Worm (Caenorhabditis elegans): Measurements from ENCODE around the gene Y54G2A.48.

The Y54G2A.48 gene

DNA sequence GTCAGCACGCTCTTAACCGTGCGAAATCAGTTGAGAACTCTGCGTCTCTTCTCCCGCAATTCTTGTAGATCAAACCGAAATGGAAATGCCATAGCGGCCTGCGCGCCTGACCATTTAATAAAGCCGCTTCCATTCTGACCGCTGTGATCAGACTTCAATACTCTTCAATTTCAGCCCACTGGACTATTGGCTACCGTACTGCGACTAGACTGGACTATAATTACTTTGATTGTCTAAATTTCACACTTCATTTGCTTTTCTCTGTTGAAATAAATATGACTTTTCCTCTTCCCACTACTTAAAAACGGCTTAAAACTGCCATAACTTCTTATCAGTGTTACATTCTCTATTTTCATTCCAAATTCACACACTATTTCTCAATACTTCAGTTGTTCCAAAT lies 5.8 kb upstream of the Y54G2A.48 start, which contains the start of gene Y54G2A.7:
Gene Y54G2A.7 (plus strand): TSS at position 301 of the 400 bp plus-strand sequence.
- no peak for TF ChIP-seq skn-1 (tag; optimal IDR thresholded peaks at IDR 0.05)
- TF ChIP-seq elt-2 (tag; optimal IDR thresholded peaks at IDR 0.05): peak; percentile 19
- TF ChIP-seq aly-2 (tag; optimal IDR thresholded peaks at IDR 0.05): no peak

DNA sequence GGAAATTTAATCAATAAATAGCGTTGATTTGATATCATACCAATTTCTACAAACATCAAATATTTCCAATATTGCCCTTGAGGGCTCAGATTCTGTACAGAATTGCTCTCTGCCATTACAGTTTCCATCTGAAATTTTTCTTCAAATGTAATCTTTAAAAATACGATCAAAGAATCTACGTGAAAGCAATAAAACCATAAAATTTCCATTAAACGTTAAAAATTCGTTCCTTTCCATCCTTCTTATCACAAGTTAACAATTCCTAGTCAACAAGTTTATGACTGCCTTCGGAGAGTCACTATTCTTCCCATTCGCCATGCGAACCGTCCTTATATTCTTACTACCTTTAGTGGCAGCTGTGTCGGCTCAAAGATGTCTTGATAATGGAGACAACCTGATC lies 2.9 kb upstream of the Y54G2A.48 start, which contains the start of gene clec-82:
Gene clec-82 (plus strand): TSS at position 301 of the 400 bp plus-strand sequence.
- TF ChIP-seq eor-1 (tag; optimal IDR thresholded peaks at IDR 0.05): no peak

DNA sequence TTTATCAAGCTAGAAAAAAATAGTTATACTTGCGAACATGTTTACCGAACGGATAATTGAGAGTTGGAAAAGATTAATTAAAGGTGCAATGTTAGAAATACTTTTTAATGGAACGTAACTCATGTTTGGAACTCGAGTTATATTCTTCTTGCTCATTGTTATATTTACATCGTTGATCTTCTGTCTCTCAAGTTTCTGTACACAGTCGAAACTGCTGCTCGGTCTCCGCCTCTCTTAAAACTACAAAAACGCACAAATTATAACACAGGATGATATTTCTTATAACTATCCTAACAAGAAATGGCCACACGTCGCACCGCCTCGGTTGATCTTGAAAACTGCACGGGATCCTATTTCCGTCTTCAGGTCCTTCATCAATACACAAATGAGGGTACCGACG lies 2.0 kb upstream of the Y54G2A.48 start, which contains the start of gene pudl-2:
Gene pudl-2 (plus strand): TSS at position 301 of the 400 bp plus-strand sequence.
- TF ChIP-seq egl-5 (tag; optimal IDR thresholded peaks at IDR 0.05) (no peak), nhr-237 (tag; optimal IDR thresholded peaks at IDR 0.05) (no peak), pha-4 (tag; optimal IDR thresholded peaks at IDR 0.05) (no peak), snpc-4 (tag; optimal IDR thresholded peaks at IDR 0.05) (no peak), ama-1 (optimal IDR thresholded peaks at IDR 0.05) (no peak), nhr-77 (tag; optimal IDR thresholded peaks at IDR 0.05) (no peak), egl-27 (tag; optimal IDR thresholded peaks at IDR 0.05) (no peak), lsy-12 (tag; optimal IDR thresholded peaks at IDR 0.05) (no peak), zag-1 (tag; optimal IDR thresholded peaks at IDR 0.05) (no peak), ZK546.5 (tag; optimal IDR thresholded peaks at IDR 0.05) (no peak), tbx-2 (tag; optimal IDR thresholded peaks at IDR 0.05) (no peak), fkh-10 (GFP tag; optimal IDR thresholded peaks at IDR 0.05) (no peak), R02D3.7 (tag; optimal IDR thresholded peaks at IDR 0.05) (no peak), mml-1 (tag; optimal IDR thresholded peaks at IDR 0.05) (no peak), sea-2 (GFP tag; optimal IDR thresholded peaks at IDR 0.05) (no peak), nhr-43 (tag; optimal IDR thresholded peaks at IDR 0.05; ENCODE audit: poor library complexity, severe bottlenecking) (no peak), nhr-28 (tag; optimal IDR thresholded peaks at IDR 0.05) (no peak)

DNA sequence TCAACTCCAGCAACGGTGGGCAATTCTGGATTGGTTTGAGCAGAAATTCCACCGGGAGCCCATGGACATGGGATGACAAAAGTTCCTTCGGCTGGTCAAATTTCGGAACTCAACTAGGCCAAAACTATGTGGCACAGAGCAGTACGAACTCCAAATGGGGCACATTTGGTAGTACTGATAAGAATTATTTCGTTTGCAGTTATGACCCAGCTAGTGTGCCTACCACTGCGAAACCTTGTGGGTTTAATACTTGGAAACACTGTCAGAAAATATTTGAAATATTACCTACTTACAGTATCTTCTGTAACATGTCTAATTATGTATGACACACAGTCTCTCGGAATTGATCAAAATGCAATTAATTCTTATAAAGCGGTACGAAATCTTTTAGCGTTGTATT lies 6.2 kb downstream of the Y54G2A.48 start:
- TF ChIP-seq aly-2 (tag; optimal IDR thresholded peaks at IDR 0.05): no peak
- no peak for TF ChIP-seq skn-1 (tag; optimal IDR thresholded peaks at IDR 0.05)
- no peak for TF ChIP-seq ama-1 (optimal IDR thresholded peaks at IDR 0.05)
- no peak for TF ChIP-seq snpc-4 (tag; optimal IDR thresholded peaks at IDR 0.05)
- TF ChIP-seq nhr-11 (tag; optimal IDR thresholded peaks at IDR 0.05): no peak
- TF ChIP-seq pqm-1 (tag; optimal IDR thresholded peaks at IDR 0.05): no peak
- TF ChIP-seq elt-3 (tag; optimal IDR thresholded peaks at IDR 0.05): no peak
- no peak for TF ChIP-seq lin-39 (tag; optimal IDR thresholded peaks at IDR 0.05)
- TF ChIP-seq sea-2 (GFP tag; optimal IDR thresholded peaks at IDR 0.05): no peak
- no peak for TF ChIP-seq fos-1 (tag; optimal IDR thresholded peaks at IDR 0.05)
- TF ChIP-seq R02D3.7 (tag; optimal IDR thresholded peaks at IDR 0.05): no peak
- no peak for TF ChIP-seq nhr-77 (tag; optimal IDR thresholded peaks at IDR 0.05)
- no peak for TF ChIP-seq unc-39 (tag; optimal IDR thresholded peaks at IDR 0.05)
- TF ChIP-seq nfya-1 (tag; optimal IDR thresholded peaks at IDR 0.05; ENCODE audit: insufficient read depth): no peak
- TF ChIP-seq elt-2 (tag; optimal IDR thresholded peaks at IDR 0.05): no peak
- no peak for TF ChIP-seq unc-62 (GFP tag; optimal IDR thresholded peaks at IDR 0.05)
- no peak for TF ChIP-seq ztf-11 (tag; optimal IDR thresholded peaks at IDR 0.05)
- no peak for TF ChIP-seq hmg-11 (tag; optimal IDR thresholded peaks at IDR 0.05)
- no peak for TF ChIP-seq nhr-237 (tag; optimal IDR thresholded peaks at IDR 0.05)

DNA sequence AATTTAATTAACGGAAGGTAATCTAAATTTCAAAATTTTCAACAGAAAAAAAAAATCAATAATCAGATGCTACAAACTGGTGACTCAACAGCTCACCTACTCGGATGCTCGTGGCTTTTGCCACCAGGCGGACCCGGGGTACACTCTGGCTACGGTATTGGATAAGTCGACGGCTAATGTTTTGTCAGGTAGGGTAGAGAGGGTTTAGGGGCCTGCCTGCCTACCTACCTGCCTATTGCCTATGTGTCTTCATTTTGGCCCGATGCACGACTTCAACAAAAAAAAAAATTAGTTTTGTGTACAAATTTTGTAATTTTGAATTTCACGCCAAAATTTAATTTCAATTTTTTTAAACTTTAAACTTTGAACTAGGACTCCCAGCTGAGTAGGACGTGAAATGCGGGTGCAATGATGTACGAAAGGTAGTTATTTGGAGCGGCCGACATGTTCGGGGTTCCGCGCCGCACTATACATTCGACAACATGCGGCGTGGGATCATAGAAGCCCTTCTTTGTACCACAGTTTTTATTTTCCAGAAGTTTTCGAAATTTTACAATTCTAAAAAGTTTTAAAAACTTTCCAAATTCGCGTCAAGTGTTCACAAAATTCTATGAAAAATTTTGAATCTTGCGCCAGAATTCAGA lies 6.9 kb downstream of the Y54G2A.48 start:
- TF ChIP-seq elt-1 (tag; optimal IDR thresholded peaks at IDR 0.05) (no peak), nhr-25 (tag; optimal IDR thresholded peaks at IDR 0.05) (no peak), snpc-4 (tag; optimal IDR thresholded peaks at IDR 0.05) (peak; percentile 24), nhr-237 (tag; optimal IDR thresholded peaks at IDR 0.05) (no peak), lsy-12 (tag; optimal IDR thresholded peaks at IDR 0.05) (peak; percentile 53)

Data from whole organism, L3 larva.